Fruit fly (Drosophila melanogaster): ENCODE data around the gene fzr.

Gene fzr

dm6 chrX:4686150-4686549, 6.8 kb upstream of the fzr start (continued):
- TF ChIP-seq repo (GFP tag; optimal IDR thresholded peaks at IDR 0.05): no peak
- TF ChIP-seq CoRest (tag; optimal IDR thresholded peaks at IDR 0.05): peak; percentile 28
- TF ChIP-seq CG16815 (GFP tag; optimal IDR thresholded peaks at IDR 0.05): no peak
- no peak for TF ChIP-seq CG31365 (tag; optimal IDR thresholded peaks at IDR 0.05)
- no peak for TF ChIP-seq cwo (GFP tag; optimal IDR thresholded peaks at IDR 0.05)
- TF ChIP-seq wor (GFP tag; IDR thresholded peaks at IDR 0.05): no peak
- TF ChIP-seq CG4820 (GFP tag; optimal IDR thresholded peaks at IDR 0.05): no peak
- TF ChIP-seq oc (tag; optimal IDR thresholded peaks at IDR 0.05): no peak
- no peak for TF ChIP-seq dan (GFP tag; IDR thresholded peaks at IDR 0.05)
- no peak for TF ChIP-seq CG8281 (tag; optimal IDR thresholded peaks at IDR 0.05)
- TF ChIP-seq CG12659 (GFP tag; optimal IDR thresholded peaks at IDR 0.05): no peak
- no peak for TF ChIP-seq CG14860 (GFP tag; IDR thresholded peaks at IDR 0.05; ENCODE audit: partially characterized antibody)
- no peak for TF ChIP-seq CG2116 (GFP tag; optimal IDR thresholded peaks at IDR 0.05)
- no peak for TF ChIP-seq row (GFP tag; IDR thresholded peaks at IDR 0.05)
- TF ChIP-seq MESR4 (GFP tag; optimal IDR thresholded peaks at IDR 0.05): peak; percentile 10
- no peak for TF ChIP-seq br (optimal IDR thresholded peaks at IDR 0.05)
- TF ChIP-seq YL-1 (GFP tag; optimal IDR thresholded peaks at IDR 0.05): peak; percentile 84
- no peak for TF ChIP-seq Sin3A (optimal IDR thresholded peaks at IDR 0.05)
- TF ChIP-seq CG9876 (GFP tag; optimal IDR thresholded peaks at IDR 0.05): no peak
- TF ChIP-seq slbo (GFP tag; IDR thresholded peaks at IDR 0.05): no peak
- no peak for TF ChIP-seq fd102C (GFP tag; optimal IDR thresholded peaks at IDR 0.05)
- no peak; the same call in 1 of the 2 replicates for TF ChIP-seq CG3847 (GFP tag; IDR thresholded peaks at IDR 0.05)
- no peak for TF ChIP-seq CG31224 (GFP tag; IDR thresholded peaks at IDR 0.05)
- TF ChIP-seq pita (GFP tag; optimal IDR thresholded peaks at IDR 0.05): no peak
- no peak for TF ChIP-seq chn (GFP tag; optimal IDR thresholded peaks at IDR 0.05)
- no peak for TF ChIP-seq MTF-1 (GFP tag; optimal IDR thresholded peaks at IDR 0.05; ENCODE audit: borderline replicate concordance)
- no peak for TF ChIP-seq CG12769 (tag; optimal IDR thresholded peaks at IDR 0.05)
- no peak for TF ChIP-seq Bgb (GFP tag; IDR thresholded peaks at IDR 0.05; ENCODE audit: partially characterized antibody)
- TF ChIP-seq CG11085 (GFP tag; IDR thresholded peaks at IDR 0.05): no peak
- TF ChIP-seq amos (GFP tag; IDR thresholded peaks at IDR 0.05; ENCODE audit: partially characterized antibody): no peak; the same call in 1 of the 2 replicates
- no peak for TF ChIP-seq CrebB (tag; optimal IDR thresholded peaks at IDR 0.05)
- no peak for TF ChIP-seq CG17328 (GFP tag; IDR thresholded peaks at IDR 0.05)
- TF ChIP-seq CG1792 (GFP tag; optimal IDR thresholded peaks at IDR 0.05): no peak
- TF ChIP-seq Trl (optimal IDR thresholded peaks at IDR 0.05): peak; percentile 13 to 48
- TF ChIP-seq Trl (GFP tag; optimal IDR thresholded peaks at IDR 0.05): no peak
- TF ChIP-seq CG34422 (GFP tag; IDR thresholded peaks at IDR 0.05): no peak
- TF ChIP-seq CG2678 (tag; optimal IDR thresholded peaks at IDR 0.05): peak; percentile 21
- TF ChIP-seq CG12104 (GFP tag; optimal IDR thresholded peaks at IDR 0.05): no peak
- no peak for TF ChIP-seq D19A (tag; optimal IDR thresholded peaks at IDR 0.05)
- TF ChIP-seq CG7372 (GFP tag; IDR thresholded peaks at IDR 0.05): no peak
- TF ChIP-seq bcd (GFP tag; optimal IDR thresholded peaks at IDR 0.05): no peak
- TF ChIP-seq Aef1 (GFP tag; IDR thresholded peaks at IDR 0.05): 0 out of 3 replicates have a peak, but pooled peaks have one; percentile 19
- no peak for TF ChIP-seq crol (GFP tag; IDR thresholded peaks at IDR 0.05)
- no peak for TF ChIP-seq CG30431 (GFP tag; optimal IDR thresholded peaks at IDR 0.05)
- TF ChIP-seq tup (GFP tag; optimal IDR thresholded peaks at IDR 0.05): no peak
- TF ChIP-seq cad (GFP tag; optimal IDR thresholded peaks at IDR 0.05): peak; percentile 44
- TF ChIP-seq Chrac-16 (GFP tag; optimal IDR thresholded peaks at IDR 0.05): no peak
- peak; percentile 1 for TF ChIP-seq scrt (GFP tag; optimal IDR thresholded peaks at IDR 0.05)
- no peak for TF ChIP-seq Ptx1 (GFP tag; IDR thresholded peaks at IDR 0.05)
- TF ChIP-seq stwl (tag; optimal IDR thresholded peaks at IDR 0.05): no peak
- TF ChIP-seq klu (GFP tag; IDR thresholded peaks at IDR 0.05): no peak
- TF ChIP-seq toy (GFP tag; IDR thresholded peaks at IDR 0.05): no peak
- no peak for TF ChIP-seq ci (GFP tag; IDR thresholded peaks at IDR 0.05)
